Worm (Caenorhabditis elegans) whole organism, L4 larva: Measurements from ENCODE around the gene crh-2.
A peak's percentile ranks its signal among the peaks of the same experiment; 100 is the strongest.

Experiments used
- F26F4.8 ChIP-seq: fragments of 200-800 bp; sonication (Bioruptor generic); conservative IDR thresholded peaks from 2 replicates; pipeline ENCODE4 v1.3.6; 2022; ENCODE audit warnings: missing genetic modification characterization, missing compliant biosample characterization
- F44E2.7 ChIP-seq: fragments of 200-800 bp; sonication (Bioruptor generic); IDR thresholded peaks from 2 replicates; pipeline ENCODE4 v2.1.2; 2022; ENCODE audit warnings: missing genetic modification characterization, missing compliant biosample characterization
- F49E8.2 ChIP-seq: sonication (generic microtip); optimal IDR thresholded peaks from 2 replicates; lab custom pipeline; 2016; ENCODE audit warnings: missing compliant biosample characterization, mild to moderate bottlenecking, missing genetic modification characterization, borderline replicate concordance
- Y75B8A.6 ChIP-seq: fragments of 200-800 bp; sonication (Bioruptor generic); IDR thresholded peaks from 2 replicates; pipeline ENCODE4 v1.3.6; 2022; ENCODE audit warnings: missing genetic modification reagents, missing genetic modification characterization, missing compliant biosample characterization
- ZK337.2 ChIP-seq: fragments of 200-800 bp; sonication (Bioruptor generic); IDR thresholded peaks from 2 replicates; pipeline ENCODE4 v1.3.6; 2022; ENCODE audit warnings: missing genetic modification reagents, missing genetic modification characterization, missing compliant biosample characterization
- ZK546.5 ChIP-seq, 2 experiments: sonication (generic microtip); optimal IDR thresholded peaks; 2 replicates each; lab custom pipeline; 2017; ENCODE audit warnings: missing biosample characterization in 2 of 2, missing genetic modification characterization in 2 of 2
- aha-1 ChIP-seq: fragments of 150-350 bp; peaks from one replicate; lab custom pipeline; 2014; ENCODE audit warnings: missing biosample characterization, missing genetic modification characterization
- attf-4 ChIP-seq: sonication (generic microtip); optimal IDR thresholded peaks from 3 replicates; lab custom pipeline; 2017; ENCODE audit warnings: missing biosample characterization, missing genetic modification characterization
- ceh-20 ChIP-seq: fragments of 200-800 bp; sonication (Bioruptor generic); IDR thresholded peaks from 2 replicates; pipeline ENCODE4 v1.3.6; 2022; ENCODE audit warnings: missing genetic modification reagents, missing genetic modification characterization, missing compliant biosample characterization
- ces-1 ChIP-seq: fragments of 150-350 bp; sonication (generic microtip); optimal IDR thresholded peaks from 4 replicates; lab custom pipeline; 2014; ENCODE audit warnings: missing biosample characterization, missing genetic modification reagents, missing genetic modification characterization
- daf-19 ChIP-seq: fragments of 200-800 bp; sonication (Bioruptor generic); conservative IDR thresholded peaks from 2 replicates; pipeline ENCODE4 v1.3.6; 2022; ENCODE audit warnings: missing genetic modification characterization, missing compliant biosample characterization
- daf-8 ChIP-seq: fragments of 200-800 bp; sonication (Bioruptor generic); IDR thresholded peaks from 2 replicates; pipeline ENCODE4 v1.3.6; 2022; ENCODE audit warnings: missing genetic modification characterization, missing compliant biosample characterization
- dmd-6 ChIP-seq: fragments of 200-800 bp; sonication (Bioruptor generic); IDR thresholded peaks from 2 replicates; pipeline ENCODE4 v1.3.6; 2022; ENCODE audit warnings: missing genetic modification reagents, missing genetic modification characterization, missing compliant biosample characterization
- dmd-9 ChIP-seq: fragments of 200-800 bp; sonication (Bioruptor generic); IDR thresholded peaks from 2 replicates; pipeline ENCODE4 v1.3.6; 2022; ENCODE audit warnings: missing genetic modification reagents, missing genetic modification characterization, missing compliant biosample characterization
- dpl-1 ChIP-seq: fragments of 150-350 bp; optimal IDR thresholded peaks from 2 replicates; lab custom pipeline; 2014; ENCODE audit warnings: missing biosample characterization, missing genetic modification reagents, missing genetic modification characterization
- duxl-1 ChIP-seq: sonication (generic microtip); optimal IDR thresholded peaks from 2 replicates; lab custom pipeline; 2016; ENCODE audit warnings: mild to moderate bottlenecking, missing genetic modification characterization, moderate library complexity, missing compliant biosample characterization; ENCODE audit not compliant: poor library complexity
- dve-1 ChIP-seq: sonication (generic microtip); optimal IDR thresholded peaks from 2 replicates; lab custom pipeline; 2017; ENCODE audit warnings: antibody characterized with exemption, mild to moderate bottlenecking, missing genetic modification characterization, missing compliant biosample characterization; ENCODE audit not compliant: insufficient read depth
- egl-43 ChIP-seq: fragments of 200-800 bp; sonication (Bioruptor generic); IDR thresholded peaks from 2 replicates; pipeline ENCODE4 v1.3.6; 2022; ENCODE audit warnings: missing genetic modification reagents, missing genetic modification characterization, missing compliant biosample characterization
- hlh-30 ChIP-seq: sonication (generic microtip); optimal IDR thresholded peaks from 2 replicates; lab custom pipeline; 2017; ENCODE audit warnings: antibody characterized with exemption, mild to moderate bottlenecking, missing genetic modification characterization, missing compliant biosample characterization; ENCODE audit not compliant: insufficient read depth
- lin-38 ChIP-seq: fragments of 200-800 bp; sonication (Bioruptor generic); IDR thresholded peaks from 2 replicates; pipeline ENCODE4 v1.3.6; 2022; ENCODE audit warnings: missing genetic modification reagents, missing genetic modification characterization, missing compliant biosample characterization
- lir-3 ChIP-seq: sonication (generic microtip); optimal IDR thresholded peaks from 2 replicates; lab custom pipeline; 2016; ENCODE audit warnings: mild to moderate bottlenecking, missing genetic modification characterization, missing compliant biosample characterization
- mdl-1 ChIP-seq, 2 experiments: fragments of 150-350 bp in 1 of 2; sonication (generic microtip) in 1 of 2; optimal IDR thresholded peaks; 2 replicates each; lab custom pipeline; 2014 to 2017; ENCODE audit warnings: missing biosample characterization in 2 of 2, missing genetic modification characterization in 2 of 2
- mes-2 ChIP-seq: sonication (generic microtip); optimal IDR thresholded peaks from 2 replicates; lab custom pipeline; 2016; ENCODE audit warnings: missing genotype, mild to moderate bottlenecking, missing genetic modification characterization, missing compliant biosample characterization; ENCODE audit not compliant: poor library complexity, severe bottlenecking
- mxl-3 ChIP-seq: fragments of 200-800 bp; sonication (Bioruptor generic); optimal IDR thresholded peaks from 2 replicates; lab custom pipeline; 2018; ENCODE audit warnings: mild to moderate bottlenecking, missing genetic modification characterization, missing compliant biosample characterization
- nhr-111 ChIP-seq: fragments of 200-800 bp; sonication (Bioruptor generic); optimal IDR thresholded peaks from 2 replicates; lab custom pipeline; 2018; ENCODE audit warnings: mild to moderate bottlenecking, missing genetic modification characterization, missing compliant biosample characterization
- nhr-25 ChIP-seq: sonication (generic microtip); optimal IDR thresholded peaks from 2 replicates; lab custom pipeline; 2017; ENCODE audit warnings: missing genetic modification characterization, mild to moderate bottlenecking, missing compliant biosample characterization, antibody characterized with exemption, moderate library complexity, borderline replicate concordance; ENCODE audit not compliant: insufficient read depth
- nhr-76 ChIP-seq: fragments of 150-350 bp; optimal IDR thresholded peaks from 2 replicates; lab custom pipeline; 2014; ENCODE audit warnings: missing biosample characterization, missing genetic modification characterization
- php-3 ChIP-seq: fragments of 200-800 bp; sonication (Bioruptor generic); IDR thresholded peaks from 2 replicates; pipeline ENCODE4 v1.3.6; 2022; ENCODE audit warnings: missing genetic modification reagents, missing genetic modification characterization, missing compliant biosample characterization
- pqm-1 ChIP-seq: sonication (generic microtip); optimal IDR thresholded peaks from 2 replicates; lab custom pipeline; 2017; ENCODE audit warnings: missing biosample characterization, missing genetic modification characterization
- rbr-2 ChIP-seq: sonication (generic microtip); optimal IDR thresholded peaks from 2 replicates; lab custom pipeline; 2016; ENCODE audit warnings: missing genotype, missing genetic modification characterization, missing compliant biosample characterization
- saeg-2 ChIP-seq: fragments of 200-800 bp; sonication (Bioruptor generic); IDR thresholded peaks from 2 replicates; pipeline ENCODE4 v1.3.6; 2022; ENCODE audit warnings: missing genetic modification reagents, missing genetic modification characterization, missing compliant biosample characterization
- snpc-1.2 ChIP-seq: fragments of 200-800 bp; sonication (Bioruptor generic); IDR thresholded peaks from 2 replicates; pipeline ENCODE4 v1.3.6; 2022; ENCODE audit warnings: missing genetic modification reagents, missing genetic modification characterization, missing compliant biosample characterization
- spr-3 ChIP-seq: fragments of 200-800 bp; sonication (Bioruptor generic); optimal IDR thresholded peaks from 2 replicates; lab custom pipeline; 2018; ENCODE audit warnings: mild to moderate bottlenecking, missing genetic modification characterization, missing compliant biosample characterization
- unc-130 ChIP-seq: sonication (generic microtip); optimal IDR thresholded peaks from 2 replicates; lab custom pipeline; 2016; ENCODE audit warnings: missing genetic modification reagents, missing genetic modification characterization, missing compliant biosample characterization
- unc-39 ChIP-seq: sonication (generic microtip); optimal IDR thresholded peaks from 2 replicates; lab custom pipeline; 2017; ENCODE audit warnings: missing biosample characterization, missing genetic modification characterization
- zag-1 ChIP-seq: fragments of 150-350 bp; optimal IDR thresholded peaks from 2 replicates; lab custom pipeline; 2014; ENCODE audit warnings: missing biosample characterization, missing genetic modification characterization
- zfp-3 ChIP-seq: fragments of 200-800 bp; sonication (Bioruptor generic); conservative IDR thresholded peaks from 2 replicates; pipeline ENCODE4 v1.3.6; 2022; ENCODE audit warnings: missing genetic modification reagents, missing genetic modification characterization, missing compliant biosample characterization
- zip-2 ChIP-seq: fragments of 150-350 bp; optimal IDR thresholded peaks from 2 replicates; lab custom pipeline; 2014; ENCODE audit warnings: missing biosample characterization, missing genetic modification characterization
- ztf-7 ChIP-seq: fragments of 150-350 bp; optimal IDR thresholded peaks from 2 replicates; lab custom pipeline; 2014; ENCODE audit warnings: missing biosample characterization, missing genetic modification characterization

The crh-2 gene

ce11 chrII:5191766-5192165 is 4.4 kb upstream of the crh-2 start (continued):
- TF ChIP-seq ces-1 (GFP tag; lab: Kevin White, UChicago): no peak
- TF ChIP-seq attf-4 (tag; lab: Kevin White, UChicago): no peak
- TF ChIP-seq ZK337.2 (GFP tag; lab: Robert Waterston, UW): no peak
- no peak for TF ChIP-seq dpl-1 (GFP tag; lab: Kevin White, UChicago)
- no peak for TF ChIP-seq spr-3 (GFP tag; lab: Kevin White, UChicago)
- TF ChIP-seq F49E8.2 (tag; lab: Kevin White, UChicago): no peak
- no peak for TF ChIP-seq mdl-1 (tag; optimal IDR thresholded peaks at IDR 0.05; lab: Kevin White, UChicago)
- no peak for TF ChIP-seq ZK546.5 (tag; optimal IDR thresholded peaks at IDR 0.05; lab: Kevin White, UChicago)
- TF ChIP-seq F26F4.8: no peak
- TF ChIP-seq saeg-2 (GFP tag; lab: Robert Waterston, UW): no peak
- TF ChIP-seq mxl-3 (GFP tag; lab: Kevin White, UChicago): no peak
- no peak for TF ChIP-seq egl-43 (GFP tag; lab: Robert Waterston, UW)
- TF ChIP-seq dmd-6: peak; percentile 65
- TF ChIP-seq unc-130 (GFP tag; lab: Kevin White, UChicago): no peak
- peak; percentile 40 for TF ChIP-seq aha-1 (tag; lab: Kevin White, UChicago)
- no peak for TF ChIP-seq duxl-1 (tag; lab: Kevin White, UChicago)
- TF ChIP-seq dve-1 (tag; lab: Kevin White, UChicago): peak; percentile 74
- TF ChIP-seq snpc-1.2 (GFP tag; lab: Robert Waterston, UW): no peak
- TF ChIP-seq zag-1 (tag; lab: Kevin White, UChicago): no peak
- no peak for TF ChIP-seq mes-2 (tag; lab: Kevin White, UChicago)
- no peak for TF ChIP-seq nhr-76 (tag; lab: Kevin White, UChicago)
- peak; percentile 47; the same call in 1 of the 2 replicates for TF ChIP-seq php-3 (GFP tag; lab: Robert Waterston, UW)
- no peak for TF ChIP-seq nhr-25 (tag; lab: Kevin White, UChicago)
- TF ChIP-seq rbr-2 (tag; lab: Kevin White, UChicago): no peak
- no peak for TF ChIP-seq hlh-30
- no peak for TF ChIP-seq zfp-3 (GFP tag; lab: Robert Waterston, UW)
- no peak for TF ChIP-seq dmd-9
- no peak for TF ChIP-seq nhr-111 (GFP tag; lab: Kevin White, UChicago)
- no peak for TF ChIP-seq lin-38 (GFP tag; lab: Robert Waterston, UW)
- no peak for TF ChIP-seq lir-3
- TF ChIP-seq daf-19 (GFP tag; lab: Robert Waterston, UW): no peak
- no peak for TF ChIP-seq ztf-7 (tag; lab: Kevin White, UChicago)
- TF ChIP-seq Y75B8A.6 (GFP tag; lab: Robert Waterston, UW): no peak
- no peak for TF ChIP-seq ceh-20 (GFP tag; lab: Robert Waterston, UW)
- no peak for TF ChIP-seq F44E2.7 (GFP tag; lab: Robert Waterston, UW)
- no peak for TF ChIP-seq unc-39 (tag; lab: Kevin White, UChicago)
- no peak for TF ChIP-seq zip-2 (tag; lab: Kevin White, UChicago)
- peak; percentile 98 for TF ChIP-seq pqm-1 (tag; lab: Kevin White, UChicago)

ce11 chrII:5187934-5188333 is 565 bp upstream of the crh-2 start:
- TF ChIP-seq lin-38 (GFP tag; lab: Robert Waterston, UW) (peak; percentile 81), aha-1 (tag; lab: Kevin White, UChicago) (peak; percentile 37), daf-8 (GFP tag; lab: Robert Waterston, UW) (no peak)
